Fruit fly (Drosophila melanogaster): Measurements from ENCODE around the gene CG7017.

Gene CG7017

dm6 chr3L:20198138-20198559 lies 13.8 kb downstream of the CG7017 start, which contains the start of gene CG42674 (continued):
- TF ChIP-seq CG7357 (GFP tag; IDR thresholded peaks at IDR 0.05), result no peak
- TF ChIP-seq Oli (tag; optimal IDR thresholded peaks at IDR 0.05), result no peak
- TF ChIP-seq CG12071 (GFP tag; optimal IDR thresholded peaks at IDR 0.05), result no peak
- TF ChIP-seq fd64A (GFP tag; optimal IDR thresholded peaks at IDR 0.05), result no peak
- TF ChIP-seq CG6689 (GFP tag; IDR thresholded peaks at IDR 0.05), result no peak
- peak; percentile 63 for TF ChIP-seq cwo (GFP tag; optimal IDR thresholded peaks at IDR 0.05)
- TF ChIP-seq CG17385 (GFP tag; optimal IDR thresholded peaks at IDR 0.05), result peak; percentile 9
- TF ChIP-seq z (GFP tag; IDR thresholded peaks at IDR 0.05), result no peak
- no peak for TF ChIP-seq hb (GFP tag; IDR thresholded peaks at IDR 0.05; ENCODE audit: partially characterized antibody)
- TF ChIP-seq MTF-1 (GFP tag; optimal IDR thresholded peaks at IDR 0.05; ENCODE audit: borderline replicate concordance), result no peak
- no peak for TF ChIP-seq CG4730 (GFP tag; IDR thresholded peaks at IDR 0.05)
- TF ChIP-seq Drgx (GFP tag; IDR thresholded peaks at IDR 0.05), result no peak
- no peak for TF ChIP-seq dpn (GFP tag; optimal IDR thresholded peaks at IDR 0.05)
- TF ChIP-seq crp (GFP tag; optimal IDR thresholded peaks at IDR 0.05), result peak in 1 of 2 experiments; percentile 65
- no peak for TF ChIP-seq peb (GFP tag; IDR thresholded peaks at IDR 0.05)
- peak; percentile 93 for TF ChIP-seq D19A (tag; optimal IDR thresholded peaks at IDR 0.05)
- TF ChIP-seq CG15514 (GFP tag; optimal IDR thresholded peaks at IDR 0.05), result peak; percentile 94
- TF ChIP-seq Neu2 (GFP tag; optimal IDR thresholded peaks at IDR 0.05; ENCODE audit: borderline replicate concordance), result no peak
- no peak for TF ChIP-seq CG15011 (GFP tag; optimal IDR thresholded peaks at IDR 0.05)
- TF ChIP-seq CG3995 (GFP tag; optimal IDR thresholded peaks at IDR 0.05), result no peak
- TF ChIP-seq CG13123 (GFP tag; optimal IDR thresholded peaks at IDR 0.05), result no peak
- TF ChIP-seq CG13624 (GFP tag; optimal IDR thresholded peaks at IDR 0.05), result peak; percentile 62
- TF ChIP-seq schlank (tag; optimal IDR thresholded peaks at IDR 0.05), result no peak
- no peak for TF ChIP-seq CG10209 (GFP tag; optimal IDR thresholded peaks at IDR 0.05)
- TF ChIP-seq CG11723 (GFP tag; optimal IDR thresholded peaks at IDR 0.05), result no peak
- TF ChIP-seq NFAT (GFP tag; IDR thresholded peaks at IDR 0.05), result no peak
- TF ChIP-seq CG2712 (tag; optimal IDR thresholded peaks at IDR 0.05), result no peak
- TF ChIP-seq az2 (GFP tag; optimal IDR thresholded peaks at IDR 0.05), result no peak
- peak; percentile 15; the same call in 1 of the 2 replicates for TF ChIP-seq E2f2 (GFP tag; IDR thresholded peaks at IDR 0.05)
- no peak for TF ChIP-seq CG15479 (GFP tag; optimal IDR thresholded peaks at IDR 0.05)
- TF ChIP-seq CG8478 (optimal IDR thresholded peaks at IDR 0.05), result no peak
- peak; percentile 9; the same call in 1 of the 3 replicates for TF ChIP-seq row (GFP tag; IDR thresholded peaks at IDR 0.05)
- TF ChIP-seq B-H1 (GFP tag; IDR thresholded peaks at IDR 0.05), result no peak
- TF ChIP-seq Tbp (GFP tag; optimal IDR thresholded peaks at IDR 0.05), result no peak
- TF ChIP-seq Hr39 (optimal IDR thresholded peaks at IDR 0.05), result no peak
- TF ChIP-seq PHDP (tag; optimal IDR thresholded peaks at IDR 0.05), result no peak

dm6 chr3L:20197698-20198097 lies 14.2 kb downstream of the CG7017 start:
- no peak for TF ChIP-seq CG17912 (GFP tag; optimal IDR thresholded peaks at IDR 0.05)
- TF ChIP-seq chinmo (GFP tag; IDR thresholded peaks at IDR 0.05; ENCODE audit: partially characterized antibody), result 0 out of 4 replicates have a peak, but pooled peaks have one; percentile 13
- no peak for TF ChIP-seq zfh2 (GFP tag; optimal IDR thresholded peaks at IDR 0.05)
- TF ChIP-seq Pdp1 (GFP tag; optimal IDR thresholded peaks at IDR 0.05), result peak in 1 of 2 experiments; percentile 96
- no peak for TF ChIP-seq CG7839 (tag; optimal IDR thresholded peaks at IDR 0.05)
- no peak for TF ChIP-seq CG1602 (GFP tag; optimal IDR thresholded peaks at IDR 0.05)
- TF ChIP-seq cg (GFP tag; optimal IDR thresholded peaks at IDR 0.05), result peak; percentile 2
- TF ChIP-seq eve (GFP tag; optimal IDR thresholded peaks at IDR 0.05), result peak in 1 of 2 experiments; percentile 37
- TF ChIP-seq sens (GFP tag), result peak; percentile 56

Data from whole organism, embryonic.